Fruit fly (Drosophila melanogaster): Measurements from ENCODE around the gene SP1029.

SP1029 gene

DNA sequence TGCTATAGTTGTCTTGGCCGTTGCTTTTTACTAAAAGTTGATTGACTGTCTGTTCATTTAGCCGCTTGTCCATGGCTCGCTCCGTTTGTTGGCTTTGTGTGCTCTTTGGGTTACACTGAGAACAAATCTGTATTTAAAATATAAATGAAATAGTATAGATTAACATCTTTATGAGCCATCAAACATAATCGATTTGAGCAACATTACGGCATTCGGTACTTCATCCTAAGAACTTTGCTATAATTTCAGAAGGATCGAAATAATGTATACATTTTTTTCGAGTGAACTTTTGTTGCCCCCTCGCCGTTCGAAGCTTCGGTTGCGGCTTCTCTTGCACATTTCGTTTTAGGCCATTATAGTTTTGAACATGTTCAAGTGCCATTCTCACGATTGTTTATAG, 42.3 kb downstream of the SP1029 start (continued):
- TF ChIP-seq Abd-B (GFP tag; optimal IDR thresholded peaks at IDR 0.05) = peak; percentile 50
- 0 out of 2 replicates have a peak, but pooled peaks have one; percentile 22 for TF ChIP-seq wdn (GFP tag; IDR thresholded peaks at IDR 0.05)
- no peak for TF ChIP-seq CG1792 (GFP tag; optimal IDR thresholded peaks at IDR 0.05)
- no peak for TF ChIP-seq CG6272 (GFP tag; IDR thresholded peaks at IDR 0.05)
- TF ChIP-seq CG34224 (GFP tag; IDR thresholded peaks at IDR 0.05; ENCODE audit: partially characterized antibody) = no peak
- peak; percentile 68 for TF ChIP-seq Awh (GFP tag; IDR thresholded peaks at IDR 0.05)
- TF ChIP-seq trh (GFP tag; optimal IDR thresholded peaks at IDR 0.05) = no peak
- TF ChIP-seq pita (GFP tag; optimal IDR thresholded peaks at IDR 0.05) = no peak
- peak; percentile 3 for TF ChIP-seq CG2116 (GFP tag; optimal IDR thresholded peaks at IDR 0.05)
- TF ChIP-seq CG31388 (GFP tag; optimal IDR thresholded peaks at IDR 0.05) = no peak
- TF ChIP-seq Dbx (GFP tag; IDR thresholded peaks at IDR 0.05) = no peak
- peak; percentile 46 for TF ChIP-seq CG16863 (GFP tag; optimal IDR thresholded peaks at IDR 0.05)
- peak; percentile 69 for TF ChIP-seq HHEX (GFP tag; optimal IDR thresholded peaks at IDR 0.05)
- TF ChIP-seq CG11696 (GFP tag; IDR thresholded peaks at IDR 0.05) = 0 out of 2 replicates have a peak, but pooled peaks have one; percentile 17
- TF ChIP-seq CG10543 (GFP tag; optimal IDR thresholded peaks at IDR 0.05) = no peak
- TF ChIP-seq Stat92E (GFP tag; optimal IDR thresholded peaks at IDR 0.05) = no peak
- no peak for TF ChIP-seq CG13624 (GFP tag; optimal IDR thresholded peaks at IDR 0.05)
- no peak for TF ChIP-seq tna (GFP tag; IDR thresholded peaks at IDR 0.05; ENCODE audit: partially characterized antibody)
- peak; percentile 11 to 42 for TF ChIP-seq Pdp1 (GFP tag; optimal IDR thresholded peaks at IDR 0.05)
- no peak for TF ChIP-seq CG42726 (GFP tag; IDR thresholded peaks at IDR 0.05; ENCODE audit: partially characterized antibody)
- TF ChIP-seq CkIIα-i1 (GFP tag; IDR thresholded peaks at IDR 0.05) = no peak
- TF ChIP-seq CG18599 (GFP tag; optimal IDR thresholded peaks at IDR 0.05) = peak; percentile 50
- no peak for TF ChIP-seq hth (optimal IDR thresholded peaks at IDR 0.05)
- peak; percentile 83 for TF ChIP-seq Blimp-1 (GFP tag; optimal IDR thresholded peaks at IDR 0.05)
- peak; percentile 83 for TF ChIP-seq CG17359 (tag; optimal IDR thresholded peaks at IDR 0.05)
- peak; percentile 37; the same call in 1 of the 2 replicates for TF ChIP-seq peb (GFP tag; IDR thresholded peaks at IDR 0.05)
- TF ChIP-seq gt (GFP tag; IDR thresholded peaks at IDR 0.05) = no peak
- TF ChIP-seq CG4854 (GFP tag; optimal IDR thresholded peaks at IDR 0.05) = peak; percentile 10
- no peak for TF ChIP-seq fru (optimal IDR thresholded peaks at IDR 0.05)
- TF ChIP-seq CG14050 (GFP tag; IDR thresholded peaks at IDR 0.05) = peak; percentile 29; the same call in 1 of the 3 replicates
- no peak for TF ChIP-seq Sin3A (optimal IDR thresholded peaks at IDR 0.05)
- peak; percentile 81 for TF ChIP-seq Ets65A (GFP tag)
- peak; percentile 30 for TF ChIP-seq Camta (GFP tag; optimal IDR thresholded peaks at IDR 0.05)
- no peak for TF ChIP-seq CG6765 (GFP tag; optimal IDR thresholded peaks at IDR 0.05)
- peak; percentile 52 for TF ChIP-seq MTF-1 (GFP tag; optimal IDR thresholded peaks at IDR 0.05; ENCODE audit: borderline replicate concordance)
- peak; percentile 16 for TF ChIP-seq CG13296 (GFP tag; optimal IDR thresholded peaks at IDR 0.05)
- 0 out of 3 replicates have a peak, but pooled peaks have one; percentile 18 for TF ChIP-seq ase (GFP tag; IDR thresholded peaks at IDR 0.05)
- peak; percentile 61 for TF ChIP-seq CG30403 (GFP tag; optimal IDR thresholded peaks at IDR 0.05)
- peak; percentile 10 for TF ChIP-seq CG12744 (GFP tag; optimal IDR thresholded peaks at IDR 0.05)
- TF ChIP-seq toy (GFP tag; IDR thresholded peaks at IDR 0.05) = no peak
- no peak for TF ChIP-seq repo (GFP tag; optimal IDR thresholded peaks at IDR 0.05)
- TF ChIP-seq en (GFP tag; optimal IDR thresholded peaks at IDR 0.05) = no peak
- TF ChIP-seq CG17361 (GFP tag; IDR thresholded peaks at IDR 0.05) = peak; percentile 62; the same call in 2 of the 3 replicates
- peak; percentile 75 for TF ChIP-seq zfh1 (GFP tag; IDR thresholded peaks at IDR 0.05)
- peak; percentile 88 for TF ChIP-seq unpg (GFP tag; optimal IDR thresholded peaks at IDR 0.05)
- peak; percentile 31; the same call in 1 of the 2 replicates for TF ChIP-seq E2f2 (GFP tag; IDR thresholded peaks at IDR 0.05)
- peak; percentile 53; the same call in 1 of the 3 replicates for TF ChIP-seq CG3726 (GFP tag; IDR thresholded peaks at IDR 0.05)
- TF ChIP-seq ftz-f1 (GFP tag; optimal IDR thresholded peaks at IDR 0.05) = no peak
- peak; percentile 88 for TF ChIP-seq Med (GFP tag)
- TF ChIP-seq CoRest (tag; optimal IDR thresholded peaks at IDR 0.05) = peak; percentile 73
- no peak for TF ChIP-seq ham (GFP tag; IDR thresholded peaks at IDR 0.05)
- peak; percentile 35; the same call in 2 of the 3 replicates for TF ChIP-seq Aef1 (GFP tag; IDR thresholded peaks at IDR 0.05)
